Fruit fly (Drosophila melanogaster) S2 (cell line): ENCODE measurements around the gene CG3552.

Experiments used
- CG8478 ChIP-seq: fragments of >200 bp; optimal IDR thresholded peaks from 2 replicates; lab custom pipeline; 2018
- CTCF ChIP-seq, 2 experiments: fragments of >200 bp; optimal IDR thresholded peaks; 2 replicates each; lab custom pipeline; 2018

DNA sequence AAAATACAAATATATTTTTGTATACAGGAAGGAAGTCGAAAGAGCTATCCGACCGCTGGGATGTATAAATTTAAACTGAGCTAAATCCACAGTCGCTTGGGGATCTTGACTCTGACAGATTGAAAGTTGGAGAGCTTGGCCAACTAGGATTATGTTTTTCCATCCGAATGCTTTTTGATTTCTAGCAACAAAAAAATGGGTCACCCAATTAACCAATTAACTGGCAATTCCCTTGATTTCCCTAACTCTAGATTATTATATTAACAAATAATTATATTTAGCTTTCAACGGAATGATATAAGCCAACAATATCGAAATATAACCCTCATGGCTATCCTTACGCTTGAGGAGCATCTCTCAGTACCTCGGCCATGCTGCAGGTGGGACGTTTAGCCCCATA, 38.8 kb upstream of the CG3552 start, which contains the start of gene CG3982:
- TF ChIP-seq CG8478 (lab: Kevin White, UChicago) (no peak), CTCF (optimal IDR thresholded peaks at IDR 0.05; lab: Kevin White, UChicago) (no peak)
